ENCODE assay signal across 5 worm cellular contexts in genomic region chrV:10858340-10858739, ce11.
TF ChIP-seq lines count a peak whose summit lies in the region.

No protein-coding gene starts in this region.

TF ChIP-seq in whole organism, L1 larva, 84 proteins besides CTCF, POLR2A, EP300 and RAD21 (continues in another document):
- TF ChIP-seq ets-5 (GFP tag; IDR thresholded peaks at IDR 0.05; lab: Robert Waterston, UW): no peak
- peak; percentile 68 for TF ChIP-seq lin-39 (tag; optimal IDR thresholded peaks at IDR 0.05; lab: Kevin White, UChicago)
- peak; percentile 76 for TF ChIP-seq unc-130 (tag; optimal IDR thresholded peaks at IDR 0.05; lab: Kevin White, UChicago)
- peak; percentile 60 for TF ChIP-seq fkh-8 (tag; optimal IDR thresholded peaks at IDR 0.05; lab: Kevin White, UChicago)
- TF ChIP-seq ztf-4 (tag; optimal IDR thresholded peaks at IDR 0.05; lab: Kevin White, UChicago): peak; percentile 80
- TF ChIP-seq nhr-19 (GFP tag; conservative IDR thresholded peaks at IDR 0.05; lab: Robert Waterston, UW): peak; percentile 87
- TF ChIP-seq irx-1 (tag; optimal IDR thresholded peaks at IDR 0.05; lab: Kevin White, UChicago): peak; percentile 77
- peak; percentile 61 for TF ChIP-seq ceh-63 (GFP tag; optimal IDR thresholded peaks at IDR 0.05; lab: Kevin White, UChicago)
- TF ChIP-seq nhr-28 (tag; optimal IDR thresholded peaks at IDR 0.05; lab: Kevin White, UChicago): no peak
- TF ChIP-seq fkh-4 (tag; optimal IDR thresholded peaks at IDR 0.05; lab: Kevin White, UChicago; ENCODE audit: borderline replicate concordance): peak; percentile 51
- TF ChIP-seq swsn-7 (tag; optimal IDR thresholded peaks at IDR 0.05; lab: Kevin White, UChicago): peak; percentile 78
- no peak for TF ChIP-seq unc-30 (tag; optimal IDR thresholded peaks at IDR 0.05; lab: Kevin White, UChicago)
- TF ChIP-seq unc-86 (tag; optimal IDR thresholded peaks at IDR 0.05; lab: Kevin White, UChicago): peak; percentile 84
- no peak for TF ChIP-seq nhr-77 (tag; optimal IDR thresholded peaks at IDR 0.05; lab: Kevin White, UChicago)
- no peak for TF ChIP-seq nhr-84 (tag; optimal IDR thresholded peaks at IDR 0.05; lab: Kevin White, UChicago)
- TF ChIP-seq mep-1 (tag; optimal IDR thresholded peaks at IDR 0.05; lab: Kevin White, UChicago): peak; percentile 75
- TF ChIP-seq nhr-85 (tag; lab: Kevin White, UChicago): peak; percentile 84
- TF ChIP-seq fos-1 (tag; optimal IDR thresholded peaks at IDR 0.05; lab: Kevin White, UChicago): no peak
- peak; percentile 96 for TF ChIP-seq nhr-71 (tag; optimal IDR thresholded peaks at IDR 0.05; lab: Kevin White, UChicago)

TF ChIP-seq in whole organism, L3 larva, 47 proteins besides CTCF, POLR2A, EP300 and RAD21 (continues in another document):
- no peak for TF ChIP-seq elt-1 (tag; optimal IDR thresholded peaks at IDR 0.05; lab: Kevin White, UChicago)
- no peak for TF ChIP-seq ceh-9 (tag; optimal IDR thresholded peaks at IDR 0.05; lab: Kevin White, UChicago)
- TF ChIP-seq nhr-76 (tag; optimal IDR thresholded peaks at IDR 0.05; lab: Kevin White, UChicago): no peak
- TF ChIP-seq snpc-4 (tag; optimal IDR thresholded peaks at IDR 0.05; lab: Kevin White, UChicago): peak; percentile 2
- no peak for TF ChIP-seq ZK546.5 (tag; optimal IDR thresholded peaks at IDR 0.05; lab: Kevin White, UChicago)
- no peak for TF ChIP-seq aly-2 (tag; optimal IDR thresholded peaks at IDR 0.05; lab: Kevin White, UChicago)
- TF ChIP-seq ama-1 (optimal IDR thresholded peaks at IDR 0.05; lab: Kevin White, UChicago): peak; percentile 52
- TF ChIP-seq lsy-12 (tag; optimal IDR thresholded peaks at IDR 0.05; lab: Kevin White, UChicago): peak; percentile 59
- TF ChIP-seq jun-1 (tag; optimal IDR thresholded peaks at IDR 0.05; lab: Kevin White, UChicago): peak; percentile 31
- TF ChIP-seq nhr-12 (tag; optimal IDR thresholded peaks at IDR 0.05; lab: Kevin White, UChicago): no peak
- no peak for TF ChIP-seq sea-2 (GFP tag; optimal IDR thresholded peaks at IDR 0.05; lab: Kevin White, UChicago)
- peak; percentile 87 for TF ChIP-seq lin-39 (tag; optimal IDR thresholded peaks at IDR 0.05; lab: Kevin White, UChicago)
- peak; percentile 19 for TF ChIP-seq skn-1 (tag; optimal IDR thresholded peaks at IDR 0.05; lab: Kevin White, UChicago)
- TF ChIP-seq mdl-1 (tag; optimal IDR thresholded peaks at IDR 0.05; lab: Kevin White, UChicago): peak; percentile 71
- TF ChIP-seq elt-3 (tag; optimal IDR thresholded peaks at IDR 0.05; lab: Kevin White, UChicago): no peak
- TF ChIP-seq pqm-1 (tag; optimal IDR thresholded peaks at IDR 0.05; lab: Kevin White, UChicago): no peak
- no peak for TF ChIP-seq nhr-237 (tag; optimal IDR thresholded peaks at IDR 0.05; lab: Kevin White, UChicago)
- TF ChIP-seq fkh-10 (GFP tag; optimal IDR thresholded peaks at IDR 0.05; lab: Kevin White, UChicago): peak; percentile 59
- peak; percentile 85 for TF ChIP-seq nfya-1 (tag; optimal IDR thresholded peaks at IDR 0.05; lab: Kevin White, UChicago; ENCODE audit: insufficient read depth)
- TF ChIP-seq ceh-16 (tag; optimal IDR thresholded peaks at IDR 0.05; lab: Kevin White, UChicago): no peak

TF ChIP-seq in whole organism, early embryonic, 17 proteins besides CTCF, POLR2A, EP300 and RAD21:
- TF ChIP-seq F13C5.2 (tag; optimal IDR thresholded peaks at IDR 0.05; lab: Kevin White, UChicago) (no peak), hmg-4 (GFP tag; optimal IDR thresholded peaks at IDR 0.05; lab: Kevin White, UChicago) (peak; percentile 37), pes-1 (GFP tag; IDR thresholded peaks at IDR 0.05; lab: Robert Waterston, UW) (no peak)

TF ChIP-seq in whole organism, midembryonic, 9 proteins besides CTCF, POLR2A, EP300 and RAD21:
- TF ChIP-seq flt-1 (GFP tag; IDR thresholded peaks at IDR 0.05; lab: Robert Waterston, UW): peak; percentile 42; the same call in 1 of the 2 replicates
- TF ChIP-seq ztf-23 (GFP tag; IDR thresholded peaks at IDR 0.05; lab: Robert Waterston, UW): 0 out of 2 replicates have a peak, but pooled peaks have one; percentile 8
- TF ChIP-seq cog-1 (tag; optimal IDR thresholded peaks at IDR 0.05; lab: Kevin White, UChicago): no peak

TF ChIP-seq in whole organism, young adult, 124 proteins besides CTCF, POLR2A, EP300 and RAD21 (continues in another document):
- TF ChIP-seq madf-10 (tag; optimal IDR thresholded peaks at IDR 0.05; lab: Kevin White, UChicago) (peak; percentile 57), lir-1 (GFP tag; conservative IDR thresholded peaks at IDR 0.05; lab: Robert Waterston, UW) (no peak), tlf-1 (GFP tag; optimal IDR thresholded peaks at IDR 0.05; lab: Kevin White, UChicago) (peak; percentile 26), chd-7 (tag; optimal IDR thresholded peaks at IDR 0.05; lab: Kevin White, UChicago) (peak; percentile 80), tbp1 (GFP tag; optimal IDR thresholded peaks at IDR 0.05; lab: Kevin White, UChicago) (peak; percentile 3), lin-40 (tag; optimal IDR thresholded peaks at IDR 0.05; lab: Kevin White, UChicago) (peak; percentile 67), aptf-2 (GFP tag; conservative IDR thresholded peaks at IDR 0.05; lab: Robert Waterston, UW) (no peak), zim-3 (tag; optimal IDR thresholded peaks at IDR 0.05; lab: Kevin White, UChicago) (no peak), bed-2 (GFP tag; IDR thresholded peaks at IDR 0.05; lab: Robert Waterston, UW) (no peak), bed-1 (GFP tag; IDR thresholded peaks at IDR 0.05; lab: Robert Waterston, UW) (no peak), ccch-3 (GFP tag; optimal IDR thresholded peaks at IDR 0.05; lab: Kevin White, UChicago) (no peak), mel-28 (tag; optimal IDR thresholded peaks at IDR 0.05; lab: Kevin White, UChicago; ENCODE audit: borderline replicate concordance) (no peak), mcd-1 (GFP tag; IDR thresholded peaks at IDR 0.05; lab: Robert Waterston, UW) (0 out of 2 replicates have a peak, but pooled peaks have one; percentile 30), F57C9.4 (tag; optimal IDR thresholded peaks at IDR 0.05; lab: Kevin White, UChicago) (no peak), F52B5.7 (tag; optimal IDR thresholded peaks at IDR 0.05; lab: Kevin White, UChicago) (no peak), hmg-20 (GFP tag; IDR thresholded peaks at IDR 0.05; lab: Robert Waterston, UW) (no peak), C06A6.2 (GFP tag; conservative IDR thresholded peaks at IDR 0.05; lab: Robert Waterston, UW) (peak; percentile 72), F37B4.10 (GFP tag; IDR thresholded peaks at IDR 0.05; lab: Robert Waterston, UW) (no peak), cebp-1 (GFP tag; IDR thresholded peaks at IDR 0.05; lab: Robert Waterston, UW) (no peak), cebp-1 (tag; optimal IDR thresholded peaks at IDR 0.05; lab: Kevin White, UChicago) (peak; percentile 77), attf-5 (GFP tag; optimal IDR thresholded peaks at IDR 0.05; lab: Kevin White, UChicago) (peak; percentile 31), egl-44 (GFP tag; IDR thresholded peaks at IDR 0.05; lab: Robert Waterston, UW) (0 out of 2 replicates have a peak, but pooled peaks have one; percentile 7), ztf-22 (GFP tag; optimal IDR thresholded peaks at IDR 0.05; lab: Kevin White, UChicago) (peak; percentile 39), K12H6.12 (tag; optimal IDR thresholded peaks at IDR 0.05; lab: Kevin White, UChicago) (peak; percentile 86), Y95B8A.8 (GFP tag; IDR thresholded peaks at IDR 0.05; lab: Robert Waterston, UW) (peak; percentile 63; the same call in 1 of the 2 replicates), nhr-80 (tag; optimal IDR thresholded peaks at IDR 0.05; lab: Kevin White, UChicago) (peak; percentile 14), F39B2.1 (GFP tag; IDR thresholded peaks at IDR 0.05; lab: Robert Waterston, UW) (no peak), rcor-1 (GFP tag; IDR thresholded peaks at IDR 0.05; lab: Robert Waterston, UW) (no peak), gei-17 (GFP tag; optimal IDR thresholded peaks at IDR 0.05; lab: Kevin White, UChicago) (peak; percentile 17), die-1 (tag; optimal IDR thresholded peaks at IDR 0.05; lab: Kevin White, UChicago) (no peak), unc-130 (GFP tag; optimal IDR thresholded peaks at IDR 0.05; lab: Kevin White, UChicago) (no peak), ztf-26 (tag; optimal IDR thresholded peaks at IDR 0.05; lab: Kevin White, UChicago) (peak; percentile 34), ceh-27 (GFP tag; optimal IDR thresholded peaks at IDR 0.05; lab: Kevin White, UChicago) (peak; percentile 72), ztf-6 (GFP tag; IDR thresholded peaks at IDR 0.05; lab: Robert Waterston, UW) (no peak), sptf-2 (GFP tag; optimal IDR thresholded peaks at IDR 0.05; lab: Kevin White, UChicago) (no peak), lin-26 (GFP tag; IDR thresholded peaks at IDR 0.05; lab: Robert Waterston, UW) (0 out of 2 replicates have a peak, but pooled peaks have one; percentile 49), ztf-3 (GFP tag; optimal IDR thresholded peaks at IDR 0.05; lab: Kevin White, UChicago) (no peak), ceh-100 (GFP tag; IDR thresholded peaks at IDR 0.05; lab: Robert Waterston, UW) (no peak), hmg-1.2 (GFP tag; IDR thresholded peaks at IDR 0.05; lab: Robert Waterston, UW) (peak; percentile 50; the same call in 1 of the 2 replicates), egrh-3 (GFP tag; IDR thresholded peaks at IDR 0.05; lab: Robert Waterston, UW) (peak; percentile 66), F10E7.11 (tag; optimal IDR thresholded peaks at IDR 0.05; lab: Kevin White, UChicago) (no peak), T26A5.8 (tag; optimal IDR thresholded peaks at IDR 0.05; lab: Kevin White, UChicago) (no peak), let-526 (GFP tag; IDR thresholded peaks at IDR 0.05; lab: Robert Waterston, UW) (no peak), nfyb-1 (GFP tag; IDR thresholded peaks at IDR 0.05; lab: Robert Waterston, UW) (peak; percentile 57; the same call in 1 of the 2 replicates), nhr-90 (tag; optimal IDR thresholded peaks at IDR 0.05; lab: Kevin White, UChicago) (no peak), dox-1 (GFP tag; IDR thresholded peaks at IDR 0.05; lab: Robert Waterston, UW) (peak; percentile 63; the same call in 1 of the 2 replicates), ets-4 (GFP tag; optimal IDR thresholded peaks at IDR 0.05; lab: Kevin White, UChicago) (no peak), B0035.1 (tag; optimal IDR thresholded peaks at IDR 0.05; lab: Kevin White, UChicago) (no peak), snpc-1.3 (tag; optimal IDR thresholded peaks at IDR 0.05; lab: Kevin White, UChicago; ENCODE audit: insufficient read depth) (no peak), somi-1 (GFP tag; optimal IDR thresholded peaks at IDR 0.05; lab: Kevin White, UChicago) (peak; percentile 91), ztf-28 (GFP tag; IDR thresholded peaks at IDR 0.05; lab: Robert Waterston, UW) (no peak), nhr-27 (tag; optimal IDR thresholded peaks at IDR 0.05; lab: Kevin White, UChicago) (no peak), zfh-2 (GFP tag; conservative IDR thresholded peaks at IDR 0.05; lab: Robert Waterston, UW) (peak; percentile 96)

Comparison
In these comparisons a context has a peak if more than half of its experiments do, and no peak if none do; other contexts are left out.
1. Of the 8 proteins assayed by ChIP-seq in both whole organism, young adult and whole organism, L1 larva: peak only in whole organism, young adult: none; only in whole organism, L1 larva: dpl-1, efl-1, nhr-90 and unc-130; in both: snpc-4; in neither: 2; mixed calls (peak in some experiments, not most) for 1.